Worm (Caenorhabditis elegans) whole organism, L1 larva: Measurements from ENCODE around the gene R09B5.11.

Experiments used
- C04F5.9 ChIP-seq: sonication (generic microtip); optimal IDR thresholded peaks from 2 replicates; lab custom pipeline; 2016; ENCODE audit warnings: missing genetic modification characterization, missing compliant biosample characterization
- C16A3.4 ChIP-seq: fragments of 150-350 bp; optimal IDR thresholded peaks from 2 replicates; lab custom pipeline; 2014; ENCODE audit warnings: missing biosample characterization, missing genetic modification characterization
- C34B4.2 ChIP-seq: sonication (generic microtip); optimal IDR thresholded peaks from 2 replicates; lab custom pipeline; 2017; ENCODE audit warnings: mild to moderate bottlenecking, missing genetic modification characterization, missing compliant biosample characterization
- F16B12.6 ChIP-seq: fragments of 150-350 bp; optimal IDR thresholded peaks from 2 replicates; lab custom pipeline; 2014; ENCODE audit warnings: missing biosample characterization, missing genetic modification characterization
- aha-1 ChIP-seq: fragments of 150-350 bp; optimal IDR thresholded peaks from 2 replicates; lab custom pipeline; 2014; ENCODE audit warnings: missing biosample characterization, missing genetic modification characterization
- alr-1 ChIP-seq: fragments of 200-800 bp; sonication (Bioruptor generic); optimal IDR thresholded peaks from 2 replicates; lab custom pipeline; 2018; ENCODE audit warnings: borderline replicate concordance, mild to moderate bottlenecking, missing genetic modification characterization, missing compliant biosample characterization
- aly-2 ChIP-seq: fragments of 150-350 bp; optimal IDR thresholded peaks from 2 replicates; lab custom pipeline; 2014; ENCODE audit warnings: missing biosample characterization, missing genetic modification characterization
- blmp-1 ChIP-seq: fragments of 150-350 bp; optimal IDR thresholded peaks from 2 replicates; lab custom pipeline; 2014; ENCODE audit warnings: missing biosample characterization, missing genetic modification characterization
- ceh-63 ChIP-seq: fragments of 200-800 bp; sonication (Bioruptor generic); optimal IDR thresholded peaks from 2 replicates; lab custom pipeline; 2018; ENCODE audit warnings: mild to moderate bottlenecking, missing genetic modification characterization, missing compliant biosample characterization
- ceh-82 ChIP-seq, 3 experiments: fragments of 150-350 bp in 1 of 3; sonication (generic microtip) in 2 of 3; optimal IDR thresholded peaks; 2 replicates each; lab custom pipeline; 2014 to 2017; ENCODE audit warnings: missing biosample characterization in 3 of 3, missing genetic modification characterization in 3 of 3
- dpl-1 ChIP-seq, 3 experiments: fragments of 150-350 bp in 2 of 3; sonication (generic microtip) in 1 of 3; optimal IDR thresholded peaks; 2 replicates each; lab custom pipeline; 2014 to 2017; ENCODE audit warnings: missing biosample characterization in 3 of 3, missing genetic modification characterization in 3 of 3, missing genetic modification reagents in 3 of 3
- dsc-1 ChIP-seq: sonication (generic microtip); optimal IDR thresholded peaks from 2 replicates; lab custom pipeline; 2016; ENCODE audit warnings: mild to moderate bottlenecking, missing genetic modification characterization, missing compliant biosample characterization
- efl-3 ChIP-seq: fragments of 200-800 bp; sonication (Bioruptor generic); optimal IDR thresholded peaks from 2 replicates; lab custom pipeline; 2018; ENCODE audit warnings: mild to moderate bottlenecking, missing genetic modification characterization, missing compliant biosample characterization
- egl-13 ChIP-seq: sonication (generic microtip); optimal IDR thresholded peaks from 2 replicates; lab custom pipeline; 2016; ENCODE audit warnings: missing genotype, missing genetic modification reagents, missing genetic modification characterization, missing compliant biosample characterization
- ets-5 ChIP-seq: fragments of 200-800 bp; sonication (Bioruptor generic); IDR thresholded peaks from 2 replicates; pipeline ENCODE4 v1.3.6; 2022; ENCODE audit warnings: missing genetic modification characterization, missing compliant biosample characterization
- fkh-10 ChIP-seq: sonication (generic microtip); optimal IDR thresholded peaks from 2 replicates; lab custom pipeline; 2017; ENCODE audit warnings: missing biosample characterization, missing genetic modification reagents, missing genetic modification characterization
- fkh-8 ChIP-seq: sonication (generic microtip); optimal IDR thresholded peaks from 2 replicates; lab custom pipeline; 2016; ENCODE audit warnings: mild to moderate bottlenecking, missing genetic modification characterization, missing compliant biosample characterization
- grh-1 ChIP-seq: fragments of 200-800 bp; sonication (Bioruptor generic); IDR thresholded peaks from 2 replicates; pipeline ENCODE4 v1.3.6; 2022; ENCODE audit warnings: missing genetic modification reagents, missing genetic modification characterization, missing compliant biosample characterization
- hlh-17 ChIP-seq: fragments of 200-800 bp; sonication (Bioruptor generic); optimal IDR thresholded peaks from 2 replicates; lab custom pipeline; 2018; ENCODE audit warnings: missing genetic modification characterization, mild to moderate bottlenecking, missing compliant biosample characterization, moderate library complexity, borderline replicate concordance
- irx-1 ChIP-seq: sonication (generic microtip); optimal IDR thresholded peaks from 2 replicates; lab custom pipeline; 2016; ENCODE audit warnings: missing genetic modification characterization, missing compliant biosample characterization
- jun-1 ChIP-seq: fragments of 150-350 bp; optimal IDR thresholded peaks from 2 replicates; lab custom pipeline; 2014; ENCODE audit warnings: missing biosample characterization, missing genetic modification reagents, missing genetic modification characterization
- lin-13 ChIP-seq: fragments of 150-350 bp; optimal IDR thresholded peaks from 2 replicates; lab custom pipeline; 2014; ENCODE audit warnings: missing biosample characterization, missing genetic modification reagents, missing genetic modification characterization
- lin-14 ChIP-seq: fragments of 200-800 bp; sonication (Bioruptor generic); optimal IDR thresholded peaks from 2 replicates; lab custom pipeline; 2018; ENCODE audit warnings: mild to moderate bottlenecking, missing genetic modification characterization, moderate library complexity, missing compliant biosample characterization
- lin-15B ChIP-seq: fragments of 150-350 bp; sonication (generic microtip); optimal IDR thresholded peaks from 3 replicates; lab custom pipeline; 2014; ENCODE audit warnings: missing biosample characterization, missing genetic modification characterization
- lir-3 ChIP-seq: sonication (generic microtip); optimal IDR thresholded peaks from 2 replicates; lab custom pipeline; 2016; ENCODE audit warnings: mild to moderate bottlenecking, missing genetic modification characterization, moderate library complexity, missing compliant biosample characterization; ENCODE audit not compliant: poor library complexity
- lsy-2 ChIP-seq, 2 experiments: fragments of 150-350 bp; optimal IDR thresholded peaks; 2 replicates each; lab custom pipeline; 2014; ENCODE audit warnings: missing biosample characterization in 2 of 2, missing genetic modification characterization in 2 of 2
- mab-9 ChIP-seq: fragments of 200-800 bp; sonication (Bioruptor generic); IDR thresholded peaks from 2 replicates; pipeline ENCODE4 v1.3.6; 2022; ENCODE audit warnings: missing genetic modification reagents, missing genetic modification characterization, missing compliant biosample characterization
- mef-2 ChIP-seq: fragments of 150-350 bp; optimal IDR thresholded peaks from 2 replicates; lab custom pipeline; 2014; ENCODE audit warnings: missing biosample characterization, missing genetic modification characterization
- mep-1 ChIP-seq: fragments of 150-350 bp; optimal IDR thresholded peaks from 2 replicates; lab custom pipeline; 2014; ENCODE audit warnings: missing biosample characterization, missing genetic modification characterization
- nhr-20 ChIP-seq: sonication (generic microtip); optimal IDR thresholded peaks from 2 replicates; lab custom pipeline; 2016; ENCODE audit warnings: mild to moderate bottlenecking, missing genetic modification characterization, missing compliant biosample characterization
- nhr-28 ChIP-seq: fragments of 150-350 bp; optimal IDR thresholded peaks from 2 replicates; lab custom pipeline; 2014; ENCODE audit warnings: missing biosample characterization, missing genetic modification characterization
- nhr-47 ChIP-seq: sonication (generic microtip); optimal IDR thresholded peaks from 2 replicates; lab custom pipeline; 2016; ENCODE audit warnings: mild to moderate bottlenecking, missing genetic modification characterization, moderate library complexity, missing compliant biosample characterization
- nhr-77 ChIP-seq: fragments of 150-350 bp; optimal IDR thresholded peaks from 2 replicates; lab custom pipeline; 2014; ENCODE audit warnings: missing biosample characterization, missing genetic modification characterization
- nhr-85 ChIP-seq: sonication (generic microtip); peaks from one replicate; lab custom pipeline; 2016; ENCODE audit warnings: missing genetic modification characterization, inconsistent platforms, missing compliant biosample characterization
- nhr-90 ChIP-seq: sonication (generic microtip); optimal IDR thresholded peaks from 2 replicates; lab custom pipeline; 2016; ENCODE audit warnings: mild to moderate bottlenecking, missing genetic modification characterization, missing compliant biosample characterization; ENCODE audit not compliant: poor library complexity
- pqm-1 ChIP-seq: sonication (generic microtip); optimal IDR thresholded peaks from 3 replicates; lab custom pipeline; 2017; ENCODE audit warnings: missing biosample characterization, missing genetic modification characterization
- snpc-4 ChIP-seq: fragments of 150-350 bp; optimal IDR thresholded peaks from 2 replicates; lab custom pipeline; 2014; ENCODE audit warnings: missing biosample characterization, missing genetic modification characterization
- snu-23 ChIP-seq: sonication (generic microtip); optimal IDR thresholded peaks from 2 replicates; lab custom pipeline; 2016; ENCODE audit warnings: missing genetic modification characterization, missing compliant biosample characterization
- sox-4 ChIP-seq: sonication (generic microtip); optimal IDR thresholded peaks from 2 replicates; lab custom pipeline; 2016; ENCODE audit warnings: missing genetic modification characterization, missing compliant biosample characterization
- sup-37 ChIP-seq: fragments of 200-800 bp; sonication (Bioruptor generic); optimal IDR thresholded peaks from 2 replicates; lab custom pipeline; 2018; ENCODE audit warnings: mild to moderate bottlenecking, missing genetic modification characterization, missing compliant biosample characterization
- tbx-2 ChIP-seq: sonication (generic microtip); optimal IDR thresholded peaks from 2 replicates; lab custom pipeline; 2016; ENCODE audit warnings: missing genetic modification characterization, missing compliant biosample characterization
- unc-130 ChIP-seq: fragments of 150-350 bp; optimal IDR thresholded peaks from 2 replicates; lab custom pipeline; 2017; ENCODE audit warnings: missing biosample characterization, missing genetic modification characterization, inconsistent platforms
- unc-30 ChIP-seq: sonication (generic microtip); optimal IDR thresholded peaks from 2 replicates; lab custom pipeline; 2017; ENCODE audit warnings: missing biosample characterization, missing genetic modification characterization
- unc-62 ChIP-seq: fragments of 150-350 bp; optimal IDR thresholded peaks from 2 replicates; lab custom pipeline; 2014; ENCODE audit warnings: missing biosample characterization, missing genetic modification reagents, missing genetic modification characterization
- unc-98 ChIP-seq: fragments of 200-800 bp; sonication (Bioruptor generic); IDR thresholded peaks from 2 replicates; pipeline ENCODE4 v1.3.6; 2022; ENCODE audit warnings: missing genetic modification characterization, missing compliant biosample characterization
- xbp-1 ChIP-seq: sonication (generic microtip); optimal IDR thresholded peaks from 2 replicates; lab custom pipeline; 2016; ENCODE audit warnings: missing genetic modification characterization, missing compliant biosample characterization
- ztf-11 ChIP-seq, 2 experiments: sonication (generic microtip); optimal IDR thresholded peaks; 2 replicates each; lab custom pipeline; 2016 to 2017; ENCODE audit warnings: missing genetic modification characterization in 2 of 2, missing biosample characterization in 1 of 2, missing compliant biosample characterization in 1 of 2
- ztf-4 ChIP-seq: fragments of 150-350 bp; optimal IDR thresholded peaks from 2 replicates; lab custom pipeline; 2014; ENCODE audit warnings: missing biosample characterization, missing genetic modification characterization

Gene R09B5.11

ce11 chrV:1466949-1467348 is 27.9 kb downstream of the R09B5.11 start (continued):
- TF ChIP-seq mep-1 (tag; lab: Kevin White, UChicago) (no peak), ceh-82 (tag; optimal IDR thresholded peaks at IDR 0.05; lab: Kevin White, UChicago) (peak in 2 of 3 experiments; percentile 6 to 15), C04F5.9 (tag; lab: Kevin White, UChicago) (no peak), unc-30 (tag; lab: Kevin White, UChicago) (no peak), lin-13 (GFP tag; lab: Kevin White, UChicago) (no peak), aha-1 (no peak), alr-1 (no peak), xbp-1 (tag; lab: Kevin White, UChicago) (no peak), fkh-10 (GFP tag; lab: Kevin White, UChicago) (no peak), nhr-20 (peak; percentile 21), egl-13 (tag; lab: Kevin White, UChicago) (no peak), sox-4 (tag; lab: Kevin White, UChicago) (no peak), grh-1 (GFP tag; lab: Robert Waterston, UW) (no peak), tbx-2 (no peak), ets-5 (no peak), fkh-8 (tag; lab: Kevin White, UChicago) (peak; percentile 55), nhr-77 (no peak), sup-37 (GFP tag; lab: Kevin White, UChicago) (no peak), F16B12.6 (no peak), ztf-11 (tag; optimal IDR thresholded peaks at IDR 0.05; lab: Kevin White, UChicago) (no peak), unc-62 (GFP tag; lab: Kevin White, UChicago) (no peak), C16A3.4 (tag; lab: Kevin White, UChicago) (peak; percentile 10), snu-23 (GFP tag; lab: Kevin White, UChicago) (peak; percentile 26), nhr-47 (peak; percentile 8), lin-15B (no peak), hlh-17 (GFP tag; lab: Kevin White, UChicago) (no peak), mef-2 (tag; lab: Kevin White, UChicago) (no peak), lsy-2 (tag; optimal IDR thresholded peaks at IDR 0.05; lab: Kevin White, UChicago) (peak in 1 of 2 experiments; percentile 3), lin-14 (GFP tag; lab: Kevin White, UChicago) (no peak), nhr-85 (tag; lab: Kevin White, UChicago) (no peak), ceh-63 (GFP tag; lab: Kevin White, UChicago) (no peak), unc-98 (GFP tag; lab: Robert Waterston, UW) (no peak), mab-9 (GFP tag; lab: Robert Waterston, UW) (no peak), efl-3 (no peak), pqm-1 (no peak), nhr-90 (no peak), unc-130 (tag; lab: Kevin White, UChicago) (no peak)

ce11 chrV:1467444-1467843 is 28.4 kb downstream of the R09B5.11 start, which contains the start of gene gid-8:
Gene gid-8 (plus strand): TSS chrV:1467744.
- no peak for TF ChIP-seq dsc-1
- no peak for TF ChIP-seq unc-62 (GFP tag; lab: Kevin White, UChicago)
- no peak for TF ChIP-seq dpl-1 (GFP tag; optimal IDR thresholded peaks at IDR 0.05; lab: Kevin White, UChicago)
- no peak for TF ChIP-seq nhr-28 (tag; lab: Kevin White, UChicago)
- TF ChIP-seq xbp-1 (tag; lab: Kevin White, UChicago): no peak
- TF ChIP-seq jun-1 (tag; lab: Kevin White, UChicago): no peak
- no peak for TF ChIP-seq snpc-4 (tag; lab: Kevin White, UChicago)
- no peak for TF ChIP-seq nhr-85 (tag; lab: Kevin White, UChicago)
- TF ChIP-seq lin-15B: no peak
- no peak for TF ChIP-seq blmp-1
- no peak for TF ChIP-seq ceh-63 (GFP tag; lab: Kevin White, UChicago)
- no peak for TF ChIP-seq irx-1 (tag; lab: Kevin White, UChicago)
- no peak for TF ChIP-seq C34B4.2 (tag; lab: Kevin White, UChicago)
- no peak for TF ChIP-seq pqm-1
- TF ChIP-seq sup-37 (GFP tag; lab: Kevin White, UChicago): no peak
- no peak for TF ChIP-seq ztf-4 (tag; lab: Kevin White, UChicago)
- no peak for TF ChIP-seq aly-2
- no peak for TF ChIP-seq lir-3 (tag; lab: Kevin White, UChicago)
